Fruit fly (Drosophila melanogaster): Measurements from ENCODE around the gene CG5435.

dm6 chr2L:12475308-12475707, 44.6 kb upstream of the CG5435 start:
- TF ChIP-seq Sox102F (GFP tag; optimal IDR thresholded peaks at IDR 0.05) (peak; percentile 61), CG16779 (tag; optimal IDR thresholded peaks at IDR 0.05) (no peak), Ets21C (GFP tag; optimal IDR thresholded peaks at IDR 0.05) (no peak), CG4318 (GFP tag; optimal IDR thresholded peaks at IDR 0.05) (no peak), CG6854 (GFP tag; optimal IDR thresholded peaks at IDR 0.05) (no peak)
